Fruit fly (Drosophila melanogaster): Measurements from ENCODE around the gene SA1.
A peak's percentile ranks its signal among the peaks of the same experiment; 100 is the strongest.

SA1 gene

DNA sequence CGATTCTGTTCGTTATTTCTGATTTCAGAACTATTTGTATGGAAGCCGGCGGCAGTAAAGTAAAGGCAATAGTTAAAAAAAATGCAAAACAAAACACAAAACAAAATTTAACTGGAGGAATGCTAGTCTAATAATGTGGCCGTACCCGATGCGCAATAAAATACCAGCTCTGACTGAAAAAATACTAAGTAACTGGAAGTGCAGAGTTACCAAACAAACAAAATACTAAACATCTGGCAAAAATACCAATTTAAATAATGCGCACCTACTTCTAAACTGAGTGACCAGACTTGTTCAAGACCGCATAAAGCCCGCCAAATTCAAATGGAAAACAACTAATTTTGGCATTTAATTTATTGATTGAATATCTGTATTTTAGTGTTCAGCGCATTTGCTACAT is 36.3 kb upstream of the SA1 start, which contains the start of gene Wee1 (continued):
- no peak for TF ChIP-seq chm (GFP tag; IDR thresholded peaks at IDR 0.05)
- no peak for TF ChIP-seq CG17912 (GFP tag; optimal IDR thresholded peaks at IDR 0.05)
- no peak for TF ChIP-seq CG3281 (GFP tag; optimal IDR thresholded peaks at IDR 0.05)
- no peak for TF ChIP-seq gsb (GFP tag; IDR thresholded peaks at IDR 0.05)
- no peak for TF ChIP-seq ranshi (GFP tag; IDR thresholded peaks at IDR 0.05)
- TF ChIP-seq zen2 (GFP tag; IDR thresholded peaks at IDR 0.05; ENCODE audit: partially characterized antibody), result no peak
- TF ChIP-seq CG4820 (GFP tag; optimal IDR thresholded peaks at IDR 0.05), result no peak
- no peak for TF ChIP-seq CG11085 (GFP tag; IDR thresholded peaks at IDR 0.05)
- no peak for TF ChIP-seq tin (GFP tag; optimal IDR thresholded peaks at IDR 0.05)
- no peak for TF ChIP-seq al (GFP tag; IDR thresholded peaks at IDR 0.05)
- peak; percentile 59 for TF ChIP-seq bigmax (GFP tag; optimal IDR thresholded peaks at IDR 0.05)
- TF ChIP-seq CG16813 (GFP tag; IDR thresholded peaks at IDR 0.05; ENCODE audit: partially characterized antibody), result no peak; the same call in 2 of the 3 replicates
- TF ChIP-seq lola (GFP tag; optimal IDR thresholded peaks at IDR 0.05), result no peak
- TF ChIP-seq fd3F (GFP tag; optimal IDR thresholded peaks at IDR 0.05), result no peak
- no peak for TF ChIP-seq vfl (GFP tag; optimal IDR thresholded peaks at IDR 0.05)
- TF ChIP-seq CG8924 (tag; optimal IDR thresholded peaks at IDR 0.05), result no peak
- no peak for TF ChIP-seq Meics (GFP tag; optimal IDR thresholded peaks at IDR 0.05)
- TF ChIP-seq Nf-YA (GFP tag; IDR thresholded peaks at IDR 0.05), result no peak
- peak; percentile 28 for TF ChIP-seq CG30020 (tag; optimal IDR thresholded peaks at IDR 0.05)
- TF ChIP-seq CG6683 (GFP tag; optimal IDR thresholded peaks at IDR 0.05), result no peak
- TF ChIP-seq tio (GFP tag; optimal IDR thresholded peaks at IDR 0.05), result no peak
- no peak for TF ChIP-seq CG18262 (tag; optimal IDR thresholded peaks at IDR 0.05)
- no peak for TF ChIP-seq CG8359 (GFP tag; optimal IDR thresholded peaks at IDR 0.05; ENCODE audit: borderline replicate concordance)
- peak; percentile 50; the same call in 1 of the 3 replicates for TF ChIP-seq row (GFP tag; IDR thresholded peaks at IDR 0.05)
- no peak for TF ChIP-seq CG17385 (GFP tag; optimal IDR thresholded peaks at IDR 0.05)
- no peak for TF ChIP-seq CG10147 (GFP tag; optimal IDR thresholded peaks at IDR 0.05)
- no peak for TF ChIP-seq CG6791 (GFP tag; IDR thresholded peaks at IDR 0.05; ENCODE audit: partially characterized antibody)
- no peak for TF ChIP-seq Scr (GFP tag; IDR thresholded peaks at IDR 0.05; ENCODE audit: partially characterized antibody)
- no peak for TF ChIP-seq C15 (GFP tag; IDR thresholded peaks at IDR 0.05)
- no peak for TF ChIP-seq CG15269 (tag; optimal IDR thresholded peaks at IDR 0.05)
- no peak for TF ChIP-seq CG1602 (GFP tag; optimal IDR thresholded peaks at IDR 0.05)
- no peak for TF ChIP-seq CG12744 (GFP tag; optimal IDR thresholded peaks at IDR 0.05)
- TF ChIP-seq CG17612 (GFP tag; IDR thresholded peaks at IDR 0.05), result no peak
- peak; percentile 71 for TF ChIP-seq Lhr (GFP tag; optimal IDR thresholded peaks at IDR 0.05)
- TF ChIP-seq HmgD (GFP tag; optimal IDR thresholded peaks at IDR 0.05), result no peak
- TF ChIP-seq mirr (GFP tag; optimal IDR thresholded peaks at IDR 0.05), result no peak
- no peak for TF ChIP-seq fd64A (GFP tag; optimal IDR thresholded peaks at IDR 0.05)
- peak; percentile 78 for TF ChIP-seq CG4617 (GFP tag; optimal IDR thresholded peaks at IDR 0.05; ENCODE audit: borderline replicate concordance)
- no peak for TF ChIP-seq CG31224 (GFP tag; IDR thresholded peaks at IDR 0.05)
- no peak for TF ChIP-seq CG7786 (GFP tag; optimal IDR thresholded peaks at IDR 0.05)
- TF ChIP-seq usp (GFP tag; optimal IDR thresholded peaks at IDR 0.05), result no peak
- TF ChIP-seq Six4 (GFP tag; optimal IDR thresholded peaks at IDR 0.05), result no peak
- TF ChIP-seq Elba2 (GFP tag; optimal IDR thresholded peaks at IDR 0.05), result peak; percentile 30
- no peak for TF ChIP-seq CG18011 (GFP tag; optimal IDR thresholded peaks at IDR 0.05)
- TF ChIP-seq zf30C (GFP tag; optimal IDR thresholded peaks at IDR 0.05), result no peak
- TF ChIP-seq sd (tag; optimal IDR thresholded peaks at IDR 0.05), result peak; percentile 95
- no peak for TF ChIP-seq CG2199 (GFP tag; IDR thresholded peaks at IDR 0.05)
- peak; percentile 58 for TF ChIP-seq CG14710 (tag; optimal IDR thresholded peaks at IDR 0.05)
- no peak for TF ChIP-seq mld (GFP tag; IDR thresholded peaks at IDR 0.05; ENCODE audit: partially characterized antibody)
- TF ChIP-seq ap (GFP tag; IDR thresholded peaks at IDR 0.05), result no peak
- no peak for TF ChIP-seq hb (GFP tag; IDR thresholded peaks at IDR 0.05; ENCODE audit: partially characterized antibody)

Measured in whole organism, embryonic.